Worm (Caenorhabditis elegans): Measurements from ENCODE around the gene F20A1.4.

F20A1.4 gene

DNA sequence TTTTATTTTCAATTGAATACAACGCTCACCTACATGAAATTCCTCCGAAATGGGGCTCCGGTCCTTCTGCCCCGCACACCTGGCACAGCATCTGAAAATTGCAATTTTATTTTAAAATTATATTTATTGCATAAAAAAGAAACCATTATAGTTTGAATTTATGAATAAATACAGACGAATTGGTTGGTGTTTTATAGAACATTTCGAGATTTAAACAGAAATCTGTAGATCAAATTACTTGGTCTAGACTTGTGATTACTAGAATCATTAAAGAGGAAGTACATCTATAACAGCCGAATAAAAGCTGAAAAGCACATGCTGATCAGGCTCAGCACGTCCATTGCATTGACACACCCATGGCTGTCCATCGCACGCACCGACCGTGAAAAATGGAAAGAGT, 29.9 kb downstream of the F20A1.4 start, which contains the start of gene nhr-162:
nhr-162 (minus strand) TSS at position 101 of the 400 bp plus-strand sequence.
- TF ChIP-seq W03F9.2 (tag; optimal IDR thresholded peaks at IDR 0.05) (no peak), dao-5 (tag; optimal IDR thresholded peaks at IDR 0.05) (no peak), him-1 (tag; optimal IDR thresholded peaks at IDR 0.05) (no peak)

DNA sequence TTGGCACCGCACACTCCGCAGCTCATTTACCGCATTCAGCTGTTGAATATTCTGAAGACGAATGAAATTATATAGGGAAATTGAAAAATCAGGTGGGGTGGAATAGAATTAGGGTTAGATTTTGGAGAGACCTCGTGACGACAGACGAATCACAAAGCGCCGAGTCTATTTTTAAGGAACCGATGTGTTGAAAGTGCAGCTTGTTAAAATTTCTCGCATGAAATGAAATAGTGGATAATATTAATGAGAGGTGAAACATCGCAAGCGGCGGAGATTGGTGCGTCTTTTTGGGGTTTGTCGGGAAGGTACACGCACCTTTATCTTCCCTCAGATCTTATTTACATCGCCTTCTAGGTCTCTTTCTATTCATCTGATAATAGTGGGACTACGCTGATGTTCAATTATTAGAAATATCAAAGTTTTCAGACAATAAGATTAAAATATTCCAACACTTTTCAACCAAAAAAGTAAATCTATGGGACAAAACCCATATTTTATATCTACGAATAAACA, 32.0 kb downstream of the F20A1.4 start, which contains the start of gene nhr-140:
nhr-140 (minus strand) TSS at position 51 of the 513 bp plus-strand sequence.
- TF ChIP-seq dao-5 (tag; optimal IDR thresholded peaks at IDR 0.05) (no peak), him-1 (tag; optimal IDR thresholded peaks at IDR 0.05) (no peak), W03F9.2 (tag; optimal IDR thresholded peaks at IDR 0.05) (no peak)

DNA sequence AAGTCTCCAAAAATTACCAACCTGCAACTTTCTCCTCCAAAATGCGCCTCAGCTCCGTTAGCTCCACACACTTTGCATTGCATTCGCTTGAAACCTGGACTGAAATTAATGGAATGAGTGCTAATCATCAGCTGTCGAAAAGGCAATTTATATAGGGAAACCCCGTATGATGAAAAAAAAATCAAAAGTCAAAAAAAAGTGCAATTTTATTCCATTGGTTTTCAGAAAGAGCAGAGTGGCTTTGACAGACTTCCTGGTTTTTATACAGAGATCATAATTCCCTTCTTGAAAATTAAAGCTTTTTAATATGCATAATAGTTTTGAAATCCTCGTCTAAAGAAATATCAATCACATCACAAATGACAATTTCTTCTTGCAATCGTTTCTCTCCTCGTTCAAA, 34.0 kb downstream of the F20A1.4 start, which contains the start of gene nhr-139:
nhr-139 (minus strand) TSS at position 101 of the 400 bp plus-strand sequence.
- TF ChIP-seq him-1 (tag; optimal IDR thresholded peaks at IDR 0.05) (no peak), dao-5 (tag; optimal IDR thresholded peaks at IDR 0.05) (no peak), W03F9.2 (tag; optimal IDR thresholded peaks at IDR 0.05) (no peak)

DNA sequence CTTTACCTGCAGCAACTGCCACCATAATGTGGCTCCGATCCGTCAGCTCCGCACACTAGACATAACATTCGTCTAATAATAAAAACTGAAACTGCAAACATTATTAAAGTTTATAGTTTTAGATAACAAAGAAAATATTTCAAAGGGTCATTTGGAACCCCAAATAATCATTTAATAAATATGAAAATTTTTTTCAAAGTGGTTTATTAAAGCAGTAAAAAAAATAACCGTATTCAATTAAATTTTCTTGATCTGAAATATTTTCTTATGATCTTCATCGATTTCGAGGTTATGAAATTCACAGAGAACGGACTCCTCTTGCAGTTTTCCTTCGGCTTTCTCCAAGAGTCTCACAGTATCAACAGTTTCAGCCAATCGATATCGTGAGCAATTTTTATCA, 35.7 kb downstream of the F20A1.4 start, which contains the start of gene nhr-163:
nhr-163 (minus strand) TSS at position 101 of the 400 bp plus-strand sequence.
- TF ChIP-seq W03F9.2 (tag; optimal IDR thresholded peaks at IDR 0.05) (no peak), him-1 (tag; optimal IDR thresholded peaks at IDR 0.05) (no peak), dao-5 (tag; optimal IDR thresholded peaks at IDR 0.05) (no peak)

DNA sequence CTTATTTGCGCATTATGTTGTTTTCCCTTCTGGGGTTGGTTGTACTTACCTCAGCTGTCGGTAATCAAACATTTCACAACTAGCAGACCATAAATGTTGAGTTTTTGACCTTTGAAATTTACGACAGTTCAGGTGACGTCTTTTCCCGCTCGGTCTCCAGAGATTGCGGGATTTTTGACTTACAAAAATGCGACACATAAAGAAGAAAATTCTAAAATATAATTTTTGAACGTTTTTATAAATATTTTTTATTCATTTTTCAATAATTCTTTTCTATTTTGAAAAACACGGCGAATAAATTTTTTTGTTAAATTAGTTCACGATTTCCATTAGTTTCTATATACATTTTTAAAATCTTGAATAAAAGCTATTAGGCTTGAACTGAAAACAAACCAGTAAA, 38.9 kb downstream of the F20A1.4 start, which contains the start of gene nhr-161:
nhr-161 (minus strand) TSS at position 101 of the 400 bp plus-strand sequence.
- TF ChIP-seq W03F9.2 (tag; optimal IDR thresholded peaks at IDR 0.05) (no peak), him-1 (tag; optimal IDR thresholded peaks at IDR 0.05) (no peak), dao-5 (tag; optimal IDR thresholded peaks at IDR 0.05) (no peak)

DNA sequence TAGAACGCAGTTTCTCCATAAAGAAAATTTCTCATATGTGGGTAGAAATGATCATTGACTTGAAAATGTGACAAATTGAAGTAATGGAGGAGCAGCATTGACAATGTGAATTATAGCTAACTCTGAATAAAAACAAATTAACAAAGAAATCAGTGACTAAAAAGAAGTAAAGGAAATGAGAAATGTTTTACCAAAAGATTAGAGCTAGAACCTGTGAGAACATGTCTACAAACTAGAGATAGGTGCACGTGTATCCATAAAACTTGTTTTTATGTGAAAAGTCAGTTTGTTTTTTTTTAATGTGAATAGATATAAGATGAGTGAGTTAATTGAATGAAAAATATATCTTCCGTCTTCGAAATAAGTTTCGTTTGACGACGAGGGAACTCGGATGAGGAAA, 42.7 kb downstream of the F20A1.4 start, which contains the start of gene sre-12:
sre-12 (minus strand) TSS at position 101 of the 400 bp plus-strand sequence.
- TF ChIP-seq dao-5 (tag; optimal IDR thresholded peaks at IDR 0.05) (no peak), him-1 (tag; optimal IDR thresholded peaks at IDR 0.05) (no peak), W03F9.2 (tag; optimal IDR thresholded peaks at IDR 0.05) (no peak)

DNA sequence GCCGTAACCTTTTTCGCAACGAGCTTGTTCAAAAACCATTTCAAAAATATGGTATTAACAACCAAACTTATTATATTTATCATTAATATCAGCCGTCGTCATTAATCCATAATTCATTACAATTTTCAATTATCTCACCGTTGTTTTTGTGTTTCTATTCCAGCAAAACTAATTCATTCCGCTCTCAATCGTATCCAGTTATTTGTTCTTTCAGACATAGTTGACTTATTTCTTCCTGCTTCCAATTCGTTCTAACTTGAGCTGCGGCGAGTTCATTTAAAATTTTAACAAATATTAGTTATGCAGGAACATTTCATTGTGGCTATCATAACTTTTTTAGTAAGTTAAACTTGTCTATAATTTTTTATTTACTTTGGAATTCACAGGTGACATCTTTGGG, 45.6 kb downstream of the F20A1.4 start, which contains the start of gene srx-16:
srx-16 (plus strand) TSS at position 301 of the 400 bp plus-strand sequence.
- TF ChIP-seq dao-5 (tag; optimal IDR thresholded peaks at IDR 0.05) (no peak), W03F9.2 (tag; optimal IDR thresholded peaks at IDR 0.05) (no peak), him-1 (tag; optimal IDR thresholded peaks at IDR 0.05) (no peak)

DNA sequence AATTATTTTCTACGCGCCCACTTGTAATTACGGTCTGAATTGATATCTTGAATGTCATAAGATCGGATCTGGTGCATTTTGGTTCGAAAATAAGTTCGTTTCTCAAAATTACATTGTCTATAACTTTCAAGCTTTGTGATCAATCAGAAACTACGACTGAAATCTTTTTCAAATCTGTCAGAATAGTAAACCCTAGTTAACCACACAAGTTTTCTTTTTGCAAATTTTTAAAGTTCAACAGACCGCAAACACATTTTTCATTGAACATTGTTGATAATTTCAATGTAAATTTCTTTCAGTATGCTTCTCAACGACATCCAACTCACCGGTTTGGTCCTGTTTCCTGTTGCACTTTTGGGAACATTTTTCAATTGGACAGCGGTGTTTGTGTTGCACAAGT, 50.1 kb downstream of the F20A1.4 start, which contains the start of gene srx-59:
srx-59 (plus strand) TSS at position 301 of the 400 bp plus-strand sequence.
- TF ChIP-seq him-1 (tag; optimal IDR thresholded peaks at IDR 0.05): no peak
- no peak for TF ChIP-seq dao-5 (tag; optimal IDR thresholded peaks at IDR 0.05)
- TF ChIP-seq W03F9.2 (tag; optimal IDR thresholded peaks at IDR 0.05): no peak

DNA sequence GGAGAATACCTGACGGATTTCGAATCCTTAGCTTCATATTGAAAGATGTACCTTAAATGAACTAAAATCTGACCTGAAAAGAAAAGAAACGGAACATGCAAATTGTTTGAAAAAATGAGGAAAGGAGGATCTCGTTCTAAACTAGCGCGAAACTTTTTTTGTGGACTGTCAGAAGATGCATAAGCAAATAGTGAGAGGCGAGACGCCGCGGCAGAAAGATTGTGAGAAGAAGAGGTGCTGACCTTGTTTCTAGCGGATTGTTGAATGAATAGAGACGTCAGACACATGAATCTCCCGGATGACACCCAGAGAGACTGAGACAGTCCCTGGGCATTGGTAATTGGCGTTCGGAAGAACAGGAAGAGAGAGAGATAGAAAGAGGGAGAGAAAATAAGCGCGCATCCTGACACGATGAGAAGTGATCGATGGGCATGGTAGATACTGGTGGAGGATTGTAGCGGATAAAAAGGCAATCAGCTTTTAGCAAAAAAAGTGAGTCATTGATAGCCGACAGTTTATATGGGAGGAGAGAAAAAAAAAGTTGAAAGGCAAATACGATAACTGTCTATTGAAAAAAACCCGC, 51.6 kb downstream of the F20A1.4 start, which contains the start of gene ptr-15:
ptr-15 (minus strand) TSS at position 51 of the 583 bp plus-strand sequence.
- no peak for TF ChIP-seq him-1 (tag; optimal IDR thresholded peaks at IDR 0.05)
- no peak for TF ChIP-seq dao-5 (tag; optimal IDR thresholded peaks at IDR 0.05)
- TF ChIP-seq W03F9.2 (tag; optimal IDR thresholded peaks at IDR 0.05): no peak
